Worm (Caenorhabditis elegans) whole organism, L1 larva: Measurements from ENCODE around the gene col-99.

ENCODE experiments used
- C04F5.9 ChIP-seq: sonication (generic microtip); optimal IDR thresholded peaks from 2 replicates; lab custom pipeline; 2016; ENCODE audit warnings: missing genetic modification characterization, missing compliant biosample characterization
- dsc-1 ChIP-seq: sonication (generic microtip); optimal IDR thresholded peaks from 2 replicates; lab custom pipeline; 2016; ENCODE audit warnings: mild to moderate bottlenecking, missing genetic modification characterization, missing compliant biosample characterization
- efl-1 ChIP-seq, 4 experiments: fragments of 150-350 bp; optimal IDR thresholded peaks in 3 of 4; peaks in 1 of 4; 1 replicate in 1 of 4; 2 replicates in 3 of 4; lab custom pipeline; 2014; ENCODE audit warnings: missing biosample characterization in 2 of 4, missing genetic modification characterization in 2 of 4, missing genetic modification reagents in 2 of 4
- hpl-2 ChIP-seq: fragments of 150-350 bp; optimal IDR thresholded peaks from 2 replicates; lab custom pipeline; 2014; ENCODE audit warnings: missing biosample characterization, missing genetic modification reagents, missing genetic modification characterization
- nhr-12 ChIP-seq: sonication (generic microtip); optimal IDR thresholded peaks from 2 replicates; lab custom pipeline; 2017; ENCODE audit warnings: missing biosample characterization, missing genetic modification characterization
- nhr-71 ChIP-seq: sonication (generic microtip); optimal IDR thresholded peaks from 2 replicates; lab custom pipeline; 2016; ENCODE audit warnings: mild to moderate bottlenecking, missing genetic modification characterization, moderate library complexity, missing compliant biosample characterization
- rnt-1 ChIP-seq: sonication (generic microtip); optimal IDR thresholded peaks from 2 replicates; lab custom pipeline; 2016; ENCODE audit warnings: mild to moderate bottlenecking, missing genetic modification characterization, moderate library complexity, missing compliant biosample characterization
- snpc-4 ChIP-seq: fragments of 150-350 bp; optimal IDR thresholded peaks from 2 replicates; lab custom pipeline; 2014; ENCODE audit warnings: missing biosample characterization, missing genetic modification characterization
- sptf-1 ChIP-seq: fragments of 150-350 bp; optimal IDR thresholded peaks from 2 replicates; lab custom pipeline; 2014; ENCODE audit warnings: missing biosample characterization, missing genetic modification characterization
- ztf-11 ChIP-seq, 2 experiments: sonication (generic microtip); optimal IDR thresholded peaks; 2 replicates each; lab custom pipeline; 2016 to 2017; ENCODE audit warnings: missing genetic modification characterization in 2 of 2, missing biosample characterization in 1 of 2, missing compliant biosample characterization in 1 of 2

DNA sequence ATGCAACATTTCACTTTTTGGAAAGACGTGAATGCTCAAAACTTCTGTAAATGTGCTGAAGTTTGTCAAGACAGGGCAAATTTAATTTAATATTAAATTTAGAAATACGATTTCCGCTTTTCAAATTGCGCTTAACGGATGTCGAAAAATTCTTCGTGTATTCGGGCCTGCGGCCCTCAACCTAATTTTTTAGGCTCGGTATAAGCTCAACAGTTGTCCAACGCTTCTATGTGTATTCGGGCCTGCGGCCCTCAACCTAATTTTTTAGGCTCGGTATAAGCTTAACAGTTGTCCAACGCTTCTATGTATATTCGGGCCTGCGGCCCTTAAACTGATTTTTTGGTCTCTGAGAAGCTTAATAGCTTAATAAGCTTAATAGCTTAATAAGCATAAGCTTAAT, 28.9 kb downstream of the col-99 start:
- TF ChIP-seq rnt-1 (tag; lab: Kevin White, UChicago) (no peak), nhr-71 (no peak), C04F5.9 (tag; lab: Kevin White, UChicago) (no peak), hpl-2 (no peak), sptf-1 (tag; lab: Kevin White, UChicago) (no peak), ztf-11 (tag; optimal IDR thresholded peaks at IDR 0.05; lab: Kevin White, UChicago) (no peak), efl-1 (optimal IDR thresholded peaks at IDR 0.05; lab: Kevin White, UChicago) (no peak), efl-1 (GFP tag; optimal IDR thresholded peaks at IDR 0.05 in 1 of 2; lab: Kevin White, UChicago) (no peak), snpc-4 (tag; lab: Kevin White, UChicago) (no peak), dsc-1 (no peak), nhr-12 (tag; lab: Kevin White, UChicago) (no peak)
